Fruit fly (Drosophila melanogaster): ENCODE measurements around the gene CG11550.

Gene CG11550

DNA sequence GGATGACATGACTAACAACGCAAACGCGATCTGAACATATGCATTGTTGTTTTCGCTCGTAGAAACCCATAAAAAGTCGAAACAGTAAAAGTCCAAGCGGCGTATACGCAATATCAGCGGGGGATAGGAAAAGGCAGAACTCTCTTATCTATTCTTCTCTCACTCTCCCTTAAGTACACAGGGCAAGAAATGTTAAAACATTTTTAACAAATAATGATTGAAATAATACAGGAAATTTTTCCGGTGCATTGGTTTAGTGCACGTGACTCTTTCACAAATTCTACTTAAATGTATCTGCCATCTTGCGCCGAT is 36.0 kb upstream of the CG11550 start:
- TF ChIP-seq CTCF (optimal IDR thresholded peaks at IDR 0.05): no peak
- TF ChIP-seq CG8478 (optimal IDR thresholded peaks at IDR 0.05): no peak

DNA sequence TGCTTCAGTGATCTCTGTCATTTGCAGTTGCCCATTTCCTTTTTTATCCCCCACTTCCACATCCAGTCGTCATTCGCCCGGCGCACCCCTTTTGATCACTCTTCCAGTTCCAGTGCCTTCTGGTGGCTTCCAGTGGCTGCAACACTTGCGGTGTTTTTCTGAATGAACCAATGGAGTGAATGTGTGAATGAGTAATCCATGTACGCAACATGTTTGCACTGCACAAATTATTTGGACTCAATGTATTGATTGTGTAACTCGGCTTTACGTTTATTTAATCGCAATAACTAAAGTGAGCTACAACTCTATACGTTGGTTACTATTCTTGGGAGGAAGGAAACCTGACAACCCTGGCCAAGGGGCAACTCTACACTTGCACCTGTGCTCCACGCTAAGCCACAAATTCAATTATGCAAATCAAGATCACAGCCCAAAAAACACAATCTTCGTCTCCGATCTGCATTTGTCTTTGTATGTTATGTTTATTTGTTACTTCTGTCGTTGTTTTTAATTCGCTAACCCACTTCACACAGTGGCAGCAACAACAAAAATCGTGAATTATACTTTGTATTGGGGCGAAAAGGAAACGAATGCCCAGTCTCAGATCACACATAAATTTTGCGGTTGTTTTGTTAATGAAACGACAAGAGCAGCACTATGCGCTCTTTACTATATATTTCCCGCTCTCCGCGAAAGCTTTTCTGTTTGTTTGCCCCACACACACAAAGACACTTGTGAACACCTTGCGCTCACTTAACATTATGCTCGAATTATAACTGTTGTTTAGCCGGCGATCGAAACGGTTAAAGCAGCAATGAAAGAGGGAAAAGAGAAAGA is 35.4 kb upstream of the CG11550 start:
- TF ChIP-seq CTCF (optimal IDR thresholded peaks at IDR 0.05) (no peak), CG8478 (optimal IDR thresholded peaks at IDR 0.05) (no peak)

DNA sequence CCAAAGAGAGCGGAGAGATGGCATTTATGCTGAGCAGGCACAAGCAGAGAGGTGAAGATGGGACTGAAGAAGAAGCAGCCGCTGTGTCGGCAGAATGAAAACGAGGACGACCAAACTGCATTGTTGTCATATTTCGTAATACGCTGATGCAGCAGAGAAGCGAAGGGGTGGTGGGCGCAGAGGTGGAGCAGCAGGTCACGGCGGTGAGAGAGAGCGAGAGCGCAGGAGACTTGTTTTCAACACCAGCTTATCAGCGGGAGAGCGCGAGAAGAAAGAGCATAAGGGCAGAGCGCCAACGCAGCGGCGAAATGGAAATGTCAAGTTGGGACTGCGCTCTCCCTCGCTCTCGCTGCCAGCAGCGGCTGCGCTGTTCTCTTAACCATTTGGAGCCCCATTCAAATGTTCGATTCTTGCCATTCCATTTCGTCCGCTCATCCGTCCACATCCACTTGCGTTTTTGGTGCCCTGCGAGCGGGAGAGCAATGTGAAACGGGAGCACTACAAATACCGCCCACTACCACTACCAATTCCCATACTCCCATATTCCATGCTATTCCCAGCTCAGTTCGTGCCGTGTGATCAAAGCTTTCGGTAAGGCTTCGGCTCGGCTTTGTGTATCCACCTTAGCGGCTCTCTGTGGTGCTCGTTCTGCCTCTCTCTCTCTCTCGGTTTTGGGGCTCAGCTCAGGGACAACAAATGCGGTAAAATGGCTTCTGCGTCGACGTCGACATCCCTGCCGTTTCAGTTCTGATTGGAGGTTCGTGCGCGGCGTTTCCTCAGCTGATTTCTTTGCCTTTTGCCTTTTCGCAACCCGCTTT is 33.8 kb upstream of the CG11550 start, which contains the start of gene ttk:
Gene ttk, plus strand, starts transcription at position 562 of the 818 bp plus-strand sequence.
- no peak for TF ChIP-seq CTCF (optimal IDR thresholded peaks at IDR 0.05)
- TF ChIP-seq CG8478 (optimal IDR thresholded peaks at IDR 0.05): no peak

DNA sequence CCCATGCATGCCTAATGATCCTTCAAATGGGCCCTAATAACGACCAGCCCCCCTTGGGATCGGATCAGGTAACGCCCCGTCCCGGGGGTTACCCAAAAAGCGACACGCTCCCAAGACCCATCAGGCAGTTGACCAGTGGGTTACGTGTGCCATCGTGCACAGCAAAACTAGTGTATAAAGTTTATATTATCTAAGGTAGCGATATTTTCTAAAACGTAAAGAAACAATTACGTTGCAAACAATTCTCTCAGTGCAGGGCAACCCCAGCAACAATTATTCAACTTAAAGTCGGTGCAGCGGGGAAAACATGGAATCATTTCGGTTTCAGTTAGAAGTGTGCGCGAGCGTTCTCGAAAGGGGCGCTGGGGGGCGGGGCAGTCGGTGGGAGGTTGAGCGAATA is 32.9 kb upstream of the CG11550 start:
- TF ChIP-seq CTCF (optimal IDR thresholded peaks at IDR 0.05): no peak
- TF ChIP-seq CG8478 (optimal IDR thresholded peaks at IDR 0.05): no peak

DNA sequence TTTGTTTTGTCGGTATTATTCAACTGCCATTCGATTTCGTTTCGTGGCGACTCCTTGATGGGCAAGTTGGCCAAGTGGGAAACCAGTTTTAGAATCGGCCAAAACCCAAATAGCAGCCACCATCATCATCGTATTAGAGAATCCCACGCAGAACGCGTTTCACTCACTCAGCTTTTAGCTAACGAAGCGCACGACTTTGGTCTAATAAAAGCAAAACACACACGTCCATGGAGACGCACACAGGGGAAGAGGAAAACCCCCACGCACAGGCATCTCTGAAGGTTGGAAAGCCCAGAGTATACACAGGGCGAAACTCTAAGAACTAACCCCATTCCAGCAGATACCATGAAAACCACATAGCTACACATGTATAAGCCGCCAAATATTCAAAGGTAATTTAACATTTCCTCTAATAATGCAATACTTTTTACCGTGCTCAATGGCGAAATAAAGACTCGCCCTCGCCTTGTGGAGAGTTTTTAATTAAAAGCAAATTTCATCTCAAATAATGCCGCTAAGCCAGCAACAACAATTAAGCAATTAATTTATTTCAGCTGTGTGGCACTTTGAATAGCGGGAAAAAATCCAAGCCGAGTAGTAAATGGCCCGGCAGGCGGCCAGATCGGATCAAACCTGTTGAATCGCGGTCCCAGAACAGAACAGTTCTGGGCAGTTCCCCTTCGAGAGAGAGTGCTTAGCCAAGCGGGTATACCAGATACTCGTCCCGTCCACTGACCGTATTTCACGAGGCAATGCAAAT is 31.8 kb upstream of the CG11550 start:
- TF ChIP-seq CG8478 (optimal IDR thresholded peaks at IDR 0.05) (no peak), CTCF (optimal IDR thresholded peaks at IDR 0.05) (no peak)

DNA sequence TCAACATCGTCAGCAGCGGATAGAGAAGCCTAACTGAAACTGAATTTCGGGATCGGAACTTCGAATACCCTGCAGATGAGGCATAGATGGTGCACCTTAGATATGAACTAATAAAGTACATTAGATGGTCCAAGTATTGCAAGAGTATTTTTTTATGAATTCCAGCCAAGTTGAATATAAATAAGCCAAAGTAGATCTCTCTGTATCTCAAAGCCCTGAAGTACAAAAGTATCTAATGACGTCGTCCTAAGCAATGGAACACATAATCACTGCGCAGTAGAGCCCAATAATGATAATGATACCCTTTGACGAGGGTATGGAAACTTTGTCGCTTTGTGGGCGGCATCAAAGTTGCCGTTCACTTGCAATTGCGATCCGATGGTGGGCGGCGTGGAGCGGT is 30.1 kb upstream of the CG11550 start:
- TF ChIP-seq CTCF (optimal IDR thresholded peaks at IDR 0.05) (no peak), CG8478 (optimal IDR thresholded peaks at IDR 0.05) (no peak)

DNA sequence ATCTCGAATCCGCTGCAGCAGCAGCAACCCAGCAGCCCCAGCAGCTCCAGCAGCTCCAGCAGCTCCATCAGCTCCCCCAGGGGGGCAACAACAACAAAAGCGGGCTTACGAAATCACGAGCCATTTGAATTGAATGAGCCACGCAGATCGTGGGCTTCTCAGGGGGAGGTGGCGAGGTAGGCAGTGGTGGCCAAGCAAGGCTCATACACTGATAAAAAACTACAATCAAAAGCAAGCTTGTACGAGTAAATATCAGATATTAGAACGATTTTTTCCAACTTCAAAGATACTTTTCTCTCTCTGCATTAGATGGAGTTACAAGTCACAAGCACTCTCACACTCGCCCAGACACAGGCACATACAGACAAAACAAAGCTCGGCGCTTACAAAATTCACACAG is 29.5 kb upstream of the CG11550 start:
- no peak for TF ChIP-seq CG8478 (optimal IDR thresholded peaks at IDR 0.05)
- no peak for TF ChIP-seq CTCF (optimal IDR thresholded peaks at IDR 0.05)

DNA sequence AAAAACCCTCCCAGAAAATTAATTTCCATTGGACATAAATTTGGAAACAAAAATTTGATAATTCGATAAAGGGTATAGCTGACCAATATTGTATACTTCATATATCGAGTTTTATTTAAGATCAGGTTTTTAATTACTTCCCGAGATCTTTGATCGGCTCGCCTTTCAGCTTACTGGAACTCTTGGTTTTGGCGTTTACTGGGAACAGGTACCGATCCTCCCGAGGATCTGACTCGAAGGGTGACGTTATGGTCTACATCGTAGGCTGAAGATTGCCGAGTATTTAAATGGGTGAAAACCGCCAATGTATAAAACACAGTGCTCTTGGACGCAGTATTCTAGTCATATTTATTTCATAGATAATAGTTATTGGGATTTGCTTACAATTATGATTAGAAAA is 28.6 kb upstream of the CG11550 start, which contains the start of gene CG42693:
Gene CG42693, minus strand, starts transcription at position 101 of the 400 bp plus-strand sequence.
- TF ChIP-seq CG8478 (optimal IDR thresholded peaks at IDR 0.05): no peak
- TF ChIP-seq CTCF (optimal IDR thresholded peaks at IDR 0.05): no peak

DNA sequence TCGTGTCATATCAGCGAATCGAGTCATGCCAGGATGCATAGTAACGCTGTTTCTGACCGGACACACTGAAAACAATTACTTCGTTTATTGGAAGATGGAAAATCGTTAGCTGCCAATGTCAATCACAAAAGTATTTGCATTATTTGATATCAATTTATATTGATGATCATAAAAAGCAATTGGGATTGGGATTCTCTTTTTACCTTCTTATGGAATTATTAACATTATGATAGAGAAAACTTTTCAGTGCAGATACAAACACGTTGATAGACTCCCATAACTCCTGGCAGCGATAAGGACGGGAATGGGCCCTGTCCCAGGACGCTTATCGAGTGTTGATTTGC is 27.2 kb upstream of the CG11550 start:
- TF ChIP-seq CG8478 (optimal IDR thresholded peaks at IDR 0.05): no peak
- TF ChIP-seq CTCF (optimal IDR thresholded peaks at IDR 0.05): no peak

DNA sequence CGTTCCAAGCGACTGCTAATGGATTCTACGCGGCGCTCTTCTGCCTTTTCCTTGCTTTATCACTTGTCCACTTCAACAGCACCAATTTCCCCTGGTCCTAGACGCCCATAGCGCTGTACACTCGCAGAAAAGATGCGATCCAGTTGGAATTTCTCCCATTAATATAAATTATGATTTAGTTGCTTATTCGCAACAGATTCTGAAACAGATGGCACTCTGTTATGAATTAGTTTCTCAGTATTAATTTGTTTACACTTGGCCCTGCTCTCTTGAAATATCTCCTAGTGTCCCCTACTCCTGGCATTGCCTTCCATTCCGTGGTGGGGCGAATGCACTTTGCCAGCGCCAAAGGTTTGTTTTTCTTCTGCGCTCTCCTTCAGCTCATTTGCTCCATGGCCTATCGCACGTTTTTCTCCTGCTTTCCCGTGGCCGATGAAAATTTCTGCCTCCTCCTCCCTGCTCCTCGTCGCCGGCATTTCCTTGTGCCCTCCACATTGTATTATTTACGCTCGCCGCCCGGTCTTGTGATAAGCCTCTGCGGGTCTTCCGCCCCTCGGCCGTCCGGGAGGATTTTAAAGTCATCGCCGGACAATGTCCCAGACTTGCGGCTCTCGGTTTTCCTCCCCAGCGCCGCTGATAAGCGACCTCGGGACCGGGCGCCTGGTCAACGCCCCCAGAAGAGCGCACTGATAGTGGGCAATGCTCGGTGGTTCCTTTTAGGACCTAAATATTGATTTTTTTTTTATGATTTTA is 26.6 kb upstream of the CG11550 start:
- TF ChIP-seq CTCF (optimal IDR thresholded peaks at IDR 0.05) (no peak), CG8478 (optimal IDR thresholded peaks at IDR 0.05) (no peak)

DNA sequence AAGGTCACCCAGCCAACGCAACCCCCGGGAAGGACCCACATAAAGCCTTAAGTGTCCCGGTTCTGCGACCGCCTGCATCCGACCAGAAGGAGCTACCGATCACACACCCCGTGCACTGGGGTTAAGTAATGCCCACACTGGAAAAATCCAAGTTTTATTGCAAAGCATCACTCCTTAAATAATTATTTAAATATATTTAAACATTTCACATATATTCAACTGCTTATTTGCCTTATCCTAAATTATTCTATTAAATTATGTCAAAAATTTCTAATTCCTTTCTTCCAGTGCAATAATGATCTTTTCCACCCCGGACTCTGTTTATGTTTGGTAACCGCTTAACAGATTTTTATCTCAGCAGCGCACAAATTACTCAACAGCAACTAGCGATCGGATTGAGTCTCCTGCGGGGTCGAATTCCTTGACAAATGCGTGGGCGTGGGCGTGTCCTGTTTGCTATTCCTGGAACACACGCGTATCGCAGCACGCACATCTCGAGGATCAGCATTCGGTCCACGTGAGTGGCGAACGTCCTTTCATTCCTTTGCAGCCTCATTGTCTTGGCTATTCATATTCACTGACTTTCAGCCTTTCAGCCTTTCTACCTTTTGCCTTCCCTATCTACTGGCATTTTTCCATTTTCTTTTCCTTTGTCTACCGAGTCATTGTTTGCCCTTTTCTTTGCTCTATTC is 25.0 kb upstream of the CG11550 start:
- no peak for TF ChIP-seq CG8478 (optimal IDR thresholded peaks at IDR 0.05)
- TF ChIP-seq CTCF (optimal IDR thresholded peaks at IDR 0.05): no peak

DNA sequence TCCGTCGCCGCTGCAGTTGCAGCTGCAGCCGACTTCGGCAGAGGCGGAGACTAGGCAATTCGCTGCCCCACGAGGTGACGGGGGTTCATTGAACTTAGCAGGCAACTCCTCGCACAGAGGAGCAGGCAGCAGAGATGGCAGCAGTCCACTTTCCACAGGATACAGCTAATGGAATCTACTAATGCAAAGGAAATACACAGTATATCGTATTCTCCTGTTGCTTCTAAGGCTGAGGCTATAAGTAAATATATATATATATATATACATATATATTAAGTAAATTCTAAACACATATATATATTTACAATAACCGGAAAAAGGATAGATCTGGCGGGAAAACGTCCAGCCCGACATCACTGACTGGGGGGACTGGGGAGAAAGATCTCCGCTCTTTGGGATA is 23.7 kb upstream of the CG11550 start:
- TF ChIP-seq CG8478 (optimal IDR thresholded peaks at IDR 0.05) (no peak), CTCF (optimal IDR thresholded peaks at IDR 0.05) (no peak)

DNA sequence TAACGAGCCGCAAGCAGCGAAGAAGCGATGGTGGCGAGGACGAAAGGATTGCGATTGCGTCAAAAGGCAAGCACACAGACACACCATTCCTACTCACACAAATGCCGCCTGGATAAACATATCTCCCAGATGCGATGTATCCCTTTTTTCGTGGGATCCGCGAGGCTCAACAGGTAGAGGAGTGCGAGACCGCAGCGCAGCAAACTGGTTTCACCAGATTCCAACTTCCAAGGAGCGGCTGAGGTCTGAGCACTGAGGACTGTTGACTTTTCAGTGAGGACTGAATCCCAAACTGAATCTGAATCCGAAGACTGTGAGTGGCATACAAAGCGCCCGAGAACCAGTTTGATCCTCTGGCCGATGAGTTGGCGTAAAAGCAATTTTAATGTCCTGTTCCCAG is 22.3 kb upstream of the CG11550 start:
- TF ChIP-seq CG8478 (optimal IDR thresholded peaks at IDR 0.05) (no peak), CTCF (optimal IDR thresholded peaks at IDR 0.05) (no peak)

DNA sequence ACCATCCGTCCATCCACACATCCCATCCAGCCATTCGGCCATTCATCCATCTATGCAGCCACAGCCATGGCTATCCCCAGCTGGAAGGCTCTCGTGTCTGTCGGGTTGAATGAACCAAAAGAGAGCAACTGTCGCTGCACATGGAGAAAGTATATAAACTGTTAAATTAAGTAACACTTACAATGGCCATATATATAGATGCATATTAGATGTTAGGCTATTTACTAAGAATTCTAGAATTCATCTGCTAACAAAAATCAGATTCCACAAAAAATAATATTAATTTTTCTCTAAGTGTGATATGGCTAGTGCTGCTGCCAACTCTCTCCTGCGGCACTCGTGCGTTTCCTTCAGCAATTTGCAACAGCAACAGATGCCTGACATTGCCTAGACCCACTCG is 20.5 kb upstream of the CG11550 start:
- no peak for TF ChIP-seq CTCF (optimal IDR thresholded peaks at IDR 0.05)
- TF ChIP-seq CG8478 (optimal IDR thresholded peaks at IDR 0.05): no peak
